Fruit fly (Drosophila melanogaster): ENCODE data around the gene yip2.

The yip2 gene

DNA sequence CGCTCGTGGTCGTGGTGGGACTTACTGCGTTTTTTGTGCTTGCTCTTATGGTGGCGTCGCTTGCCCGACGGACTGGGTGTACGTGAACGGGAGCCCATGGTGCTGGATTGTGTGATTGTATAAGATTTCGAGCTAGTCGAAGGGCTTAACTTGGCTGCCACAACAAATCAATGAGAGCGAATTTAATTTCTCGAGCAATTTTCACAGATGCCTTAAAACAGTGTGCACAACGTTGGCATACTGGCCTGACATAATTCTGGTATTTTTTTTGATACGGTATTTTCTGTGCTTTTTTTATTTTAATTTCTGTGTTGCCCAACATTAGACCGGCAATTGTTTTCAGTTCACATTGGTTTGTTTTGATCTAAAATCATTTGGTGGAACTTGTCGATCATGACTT is 22.9 kb downstream of the yip2 start, which contains the start of gene Arglu1:
Gene Arglu1 (minus strand): TSS at position 227 of the 400 bp plus-strand sequence.
- TF ChIP-seq GATAe (GFP tag; conservative IDR thresholded peaks at IDR 0.05), result no peak
- peak; percentile 0 for TF ChIP-seq CG2116 (GFP tag; optimal IDR thresholded peaks at IDR 0.05)
- 0 out of 2 replicates have a peak, but pooled peaks have one; percentile 34 for TF ChIP-seq Dref (GFP tag; IDR thresholded peaks at IDR 0.05)
- TF ChIP-seq CG7786 (GFP tag; optimal IDR thresholded peaks at IDR 0.05), result peak; percentile 33
- peak; percentile 26 for TF ChIP-seq Myb (GFP tag; optimal IDR thresholded peaks at IDR 0.05)
- TF ChIP-seq CHES-1-like (GFP tag; optimal IDR thresholded peaks at IDR 0.05), result peak; percentile 39
- TF ChIP-seq trem (tag; optimal IDR thresholded peaks at IDR 0.05), result peak; percentile 8
- no peak for TF ChIP-seq CG7928 (GFP tag; optimal IDR thresholded peaks at IDR 0.05)
- TF ChIP-seq YL-1 (GFP tag; optimal IDR thresholded peaks at IDR 0.05), result peak; percentile 55
- no peak for TF ChIP-seq Fer2 (tag; optimal IDR thresholded peaks at IDR 0.05)
- peak; percentile 26; the same call in 1 of the 2 replicates for TF ChIP-seq lmd (GFP tag; IDR thresholded peaks at IDR 0.05)
- TF ChIP-seq NC2β (GFP tag; optimal IDR thresholded peaks at IDR 0.05), result no peak
- TF ChIP-seq lilli (GFP tag; optimal IDR thresholded peaks at IDR 0.05), result peak; percentile 3
- TF ChIP-seq peb (GFP tag; IDR thresholded peaks at IDR 0.05), result no peak
- TF ChIP-seq Gug (GFP tag; IDR thresholded peaks at IDR 0.05), result no peak
- no peak for TF ChIP-seq CG4360 (GFP tag; IDR thresholded peaks at IDR 0.05)
- TF ChIP-seq HmgZ (tag; optimal IDR thresholded peaks at IDR 0.05), result peak; percentile 38
- TF ChIP-seq CG3847 (GFP tag; IDR thresholded peaks at IDR 0.05), result 0 out of 2 replicates have a peak, but pooled peaks have one; percentile 32
- peak; percentile 18 for TF ChIP-seq Sin3A (optimal IDR thresholded peaks at IDR 0.05)
- peak; percentile 67 for TF ChIP-seq gfzf (GFP tag; optimal IDR thresholded peaks at IDR 0.05)
- TF ChIP-seq CG18011 (GFP tag; optimal IDR thresholded peaks at IDR 0.05), result peak; percentile 14
- TF ChIP-seq mam (GFP tag; optimal IDR thresholded peaks at IDR 0.05), result peak; percentile 53
- TF ChIP-seq Dad (GFP tag; optimal IDR thresholded peaks at IDR 0.05), result peak; percentile 5
- peak; percentile 36; the same call in 1 of the 2 replicates for TF ChIP-seq slbo (GFP tag; IDR thresholded peaks at IDR 0.05)
- TF ChIP-seq Hr51 (GFP tag; optimal IDR thresholded peaks at IDR 0.05), result peak in 1 of 2 experiments; percentile 6
- peak in 1 of 2 experiments; percentile 81 for TF ChIP-seq Pdp1 (GFP tag; optimal IDR thresholded peaks at IDR 0.05)
- peak; percentile 2 for TF ChIP-seq Sry-δ (GFP tag; optimal IDR thresholded peaks at IDR 0.05)
- 0 out of 2 replicates have a peak, but pooled peaks have one; percentile 15 for TF ChIP-seq Xrp1 (GFP tag; IDR thresholded peaks at IDR 0.05)
- TF ChIP-seq CG31388 (GFP tag; optimal IDR thresholded peaks at IDR 0.05), result no peak
- TF ChIP-seq pfk (GFP tag; optimal IDR thresholded peaks at IDR 0.05), result no peak
- no peak for TF ChIP-seq Trl (optimal IDR thresholded peaks at IDR 0.05)
- peak; percentile 23 for TF ChIP-seq Trl (GFP tag; optimal IDR thresholded peaks at IDR 0.05)
- TF ChIP-seq CG9797 (GFP tag; optimal IDR thresholded peaks at IDR 0.05), result peak; percentile 66
- 0 out of 3 replicates have a peak, but pooled peaks have one; percentile 25 for TF ChIP-seq row (GFP tag; IDR thresholded peaks at IDR 0.05)
- TF ChIP-seq zen2 (GFP tag; IDR thresholded peaks at IDR 0.05; ENCODE audit: partially characterized antibody), result 0 out of 3 replicates have a peak, but pooled peaks have one; percentile 23
- peak; percentile 85 for TF ChIP-seq MESR4 (GFP tag; optimal IDR thresholded peaks at IDR 0.05)
- TF ChIP-seq pan (optimal IDR thresholded peaks at IDR 0.05), result no peak
- TF ChIP-seq pan (GFP tag; optimal IDR thresholded peaks at IDR 0.05 in 1 of 2, IDR thresholded peaks at IDR 0.05 in 1 of 2), result peak in 1 of 2 experiments; percentile 41
- TF ChIP-seq CG9932 (GFP tag; IDR thresholded peaks at IDR 0.05), result peak; percentile 69
- peak; percentile 36; the same call in 1 of the 2 replicates for TF ChIP-seq CG13287 (GFP tag; IDR thresholded peaks at IDR 0.05; ENCODE audit: partially characterized antibody)
- 0 out of 2 replicates have a peak, but pooled peaks have one; percentile 14 for TF ChIP-seq Drgx (GFP tag; IDR thresholded peaks at IDR 0.05)
- TF ChIP-seq jumu (GFP tag; optimal IDR thresholded peaks at IDR 0.05), result peak; percentile 26
- no peak for TF ChIP-seq klu (GFP tag; IDR thresholded peaks at IDR 0.05)
- TF ChIP-seq lab (GFP tag; optimal IDR thresholded peaks at IDR 0.05), result peak; percentile 33
- TF ChIP-seq chif (GFP tag; optimal IDR thresholded peaks at IDR 0.05), result no peak
- peak; percentile 37 for TF ChIP-seq Ets97D (GFP tag; optimal IDR thresholded peaks at IDR 0.05)
- TF ChIP-seq Dll (GFP tag; IDR thresholded peaks at IDR 0.05; ENCODE audit: partially characterized antibody), result 0 out of 4 replicates have a peak, but pooled peaks have one; percentile 31
- peak; percentile 1 for TF ChIP-seq CG3995 (GFP tag; optimal IDR thresholded peaks at IDR 0.05)
- TF ChIP-seq CG3163 (GFP tag; optimal IDR thresholded peaks at IDR 0.05), result peak; percentile 14
- peak; percentile 15 for TF ChIP-seq pho (GFP tag; optimal IDR thresholded peaks at IDR 0.05)
- 0 out of 2 replicates have a peak, but pooled peaks have one; percentile 35 for TF ChIP-seq vvl (GFP tag; IDR thresholded peaks at IDR 0.05)

Data from whole organism, embryonic.